Fruit fly (Drosophila melanogaster): Measurements from ENCODE around the gene CG13737.

- TF ChIP-seq CG13894 (tag; optimal IDR thresholded peaks at IDR 0.05) (no peak), en (GFP tag; optimal IDR thresholded peaks at IDR 0.05) (no peak), Jarid2 (GFP tag; optimal IDR thresholded peaks at IDR 0.05) (no peak), CG16779 (GFP tag; IDR thresholded peaks at IDR 0.05) (no peak), Deaf1 (tag; optimal IDR thresholded peaks at IDR 0.05) (no peak), CG17186 (GFP tag; optimal IDR thresholded peaks at IDR 0.05) (no peak), lov (optimal IDR thresholded peaks at IDR 0.05) (no peak), lov (GFP tag; IDR thresholded peaks at IDR 0.05) (no peak), HLHmδ (GFP tag; optimal IDR thresholded peaks at IDR 0.05) (no peak), dimm (GFP tag; IDR thresholded peaks at IDR 0.05) (no peak), CG10462 (GFP tag; optimal IDR thresholded peaks at IDR 0.05) (no peak), dan (GFP tag; IDR thresholded peaks at IDR 0.05) (no peak), CG6813 (GFP tag; optimal IDR thresholded peaks at IDR 0.05) (peak; percentile 5), CG2202 (tag; optimal IDR thresholded peaks at IDR 0.05) (no peak), zen (tag; optimal IDR thresholded peaks at IDR 0.05) (no peak)
Measured at dm6 chr3L:13920632-13920981, 41.8 kb downstream of the CG13737 start.
